Worm (Caenorhabditis elegans) whole organism, mixed stage, embryonic: ENCODE measurements around the gene cld-9.

Experiments used
- bed-3 ChIP-seq: fragments of 200-800 bp; sonication (Bioruptor generic); optimal IDR thresholded peaks from 3 replicates; lab custom pipeline; 2018; ENCODE audit warnings: mild to moderate bottlenecking, missing genetic modification characterization, moderate library complexity, missing compliant biosample characterization
- ceh-39 ChIP-seq: fragments of 150-350 bp; optimal IDR thresholded peaks from 2 replicates; lab custom pipeline; 2014; ENCODE audit warnings: missing biosample characterization, missing genetic modification characterization
- drap-1 ChIP-seq: fragments of 200-800 bp; sonication (Bioruptor generic); optimal IDR thresholded peaks from 3 replicates; lab custom pipeline; 2018; ENCODE audit warnings: mild to moderate bottlenecking, missing genetic modification characterization, missing compliant biosample characterization
- elt-1 ChIP-seq: sonication (generic microtip); optimal IDR thresholded peaks from 2 replicates; lab custom pipeline; 2017; ENCODE audit warnings: missing genetic modification characterization, mild to moderate bottlenecking, missing compliant biosample characterization, antibody characterized with exemption, moderate library complexity, borderline replicate concordance; ENCODE audit not compliant: insufficient read depth
- elt-3 ChIP-seq: fragments of 150-350 bp; optimal IDR thresholded peaks from 2 replicates; lab custom pipeline; 2014; ENCODE audit warnings: missing biosample characterization, missing genetic modification characterization
- ham-2 ChIP-seq: fragments of 200-800 bp; sonication (Bioruptor generic); optimal IDR thresholded peaks from 2 replicates; lab custom pipeline; 2018; ENCODE audit warnings: mild to moderate bottlenecking, missing genetic modification characterization, missing compliant biosample characterization
- hlh-1 ChIP-seq: fragments of 150-350 bp; optimal IDR thresholded peaks from 2 replicates; lab custom pipeline; 2014; ENCODE audit warnings: missing biosample characterization, missing genetic modification reagents, missing genetic modification characterization
- lin-13 ChIP-seq: fragments of 150-350 bp; optimal IDR thresholded peaks from 2 replicates; lab custom pipeline; 2014; ENCODE audit warnings: missing biosample characterization, missing genetic modification characterization
- lsy-2 ChIP-seq: fragments of 150-350 bp; optimal IDR thresholded peaks from 2 replicates; lab custom pipeline; 2014; ENCODE audit warnings: missing biosample characterization, missing genetic modification characterization
- nhr-237 ChIP-seq: fragments of 150-350 bp; optimal IDR thresholded peaks from 2 replicates; lab custom pipeline; 2014; ENCODE audit warnings: missing biosample characterization, missing genetic modification characterization
- snpc-4 ChIP-seq: fragments of 150-350 bp; optimal IDR thresholded peaks from 2 replicates; lab custom pipeline; 2014; ENCODE audit warnings: missing biosample characterization, missing genetic modification characterization
- ztf-11 ChIP-seq: fragments of 150-350 bp; optimal IDR thresholded peaks from 2 replicates; lab custom pipeline; 2014; ENCODE audit warnings: missing biosample characterization, missing genetic modification characterization

DNA sequence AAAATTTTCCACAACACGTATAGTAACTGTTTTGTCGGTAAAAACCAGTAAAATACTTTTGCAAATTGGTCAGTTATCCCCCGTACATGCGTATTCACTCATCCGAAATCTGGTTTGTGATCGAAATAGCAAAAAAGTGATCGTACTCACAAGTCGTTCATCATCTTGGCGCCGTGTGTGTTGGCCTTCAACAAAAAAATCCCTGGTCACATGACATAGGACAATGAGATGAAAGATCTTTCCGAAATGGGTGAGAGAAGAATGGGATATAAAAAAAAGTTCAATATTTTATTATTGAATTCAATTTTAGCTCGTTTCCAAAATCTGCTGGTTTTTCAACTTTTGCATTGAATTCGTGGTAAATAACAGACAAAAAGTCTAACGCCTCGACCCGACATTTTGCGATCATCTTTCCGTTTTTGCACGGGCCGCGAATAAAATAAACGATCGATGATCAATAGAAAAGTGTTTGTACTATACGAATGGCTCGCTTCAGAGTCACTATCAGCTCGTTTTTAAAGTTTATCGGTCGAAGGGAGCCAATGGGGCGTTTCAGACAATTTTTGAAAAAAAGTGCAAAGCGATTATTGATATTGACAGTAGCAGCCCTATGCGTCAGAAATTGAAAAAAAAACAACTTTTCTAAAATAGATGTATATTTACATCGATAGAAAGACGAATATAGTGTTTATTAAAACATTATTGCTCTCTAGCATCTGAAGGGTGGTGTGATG is 36.4 kb upstream of the cld-9 start:
- TF ChIP-seq snpc-4 (no peak), nhr-237 (no peak), hlh-1 (tag; lab: Kevin White, UChicago) (no peak), ceh-39 (tag; lab: Kevin White, UChicago) (no peak), lin-13 (tag; lab: Kevin White, UChicago) (no peak), ztf-11 (no peak), drap-1 (GFP tag; lab: Kevin White, UChicago) (no peak), bed-3 (GFP tag; lab: Kevin White, UChicago) (no peak), ham-2 (GFP tag; lab: Kevin White, UChicago) (no peak), elt-3 (no peak), lsy-2 (tag; lab: Kevin White, UChicago) (no peak), elt-1 (tag; lab: Kevin White, UChicago) (no peak)
